Worm (Caenorhabditis elegans) whole organism, young adult: ENCODE results near the gene T04C9.2.

ENCODE experiments used
- C06A6.2 ChIP-seq: fragments of 200-800 bp; sonication (Bioruptor generic); conservative IDR thresholded peaks from 2 replicates; pipeline ENCODE4 v1.3.6; 2022; ENCODE audit warnings: missing genetic modification characterization, missing compliant biosample characterization
- C17E4.6 ChIP-seq: fragments of 200-800 bp; sonication (Bioruptor generic); IDR thresholded peaks from 2 replicates; pipeline ENCODE4 v1.3.6; 2022; ENCODE audit warnings: missing genetic modification reagents, missing genetic modification characterization, missing compliant biosample characterization
- D2030.7 ChIP-seq: fragments of 200-800 bp; sonication (Bioruptor generic); IDR thresholded peaks from 2 replicates; pipeline ENCODE4 v1.3.6; 2022; ENCODE audit warnings: missing genetic modification reagents, missing genetic modification characterization, missing compliant biosample characterization
- K11D2.4 ChIP-seq: fragments of 200-800 bp; sonication (Bioruptor generic); IDR thresholded peaks from 2 replicates; pipeline ENCODE4 v1.3.6; 2022; ENCODE audit warnings: missing genetic modification reagents, missing genetic modification characterization, missing compliant biosample characterization
- T07F8.4 ChIP-seq: sonication (generic microtip); optimal IDR thresholded peaks from 2 replicates; lab custom pipeline; 2016; ENCODE audit warnings: mild to moderate bottlenecking, missing genetic modification characterization, moderate library complexity, missing compliant biosample characterization
- ZK185.1 ChIP-seq: sonication (generic microtip); optimal IDR thresholded peaks from 2 replicates; lab custom pipeline; 2016; ENCODE audit warnings: mild to moderate bottlenecking, missing genetic modification characterization, missing compliant biosample characterization; ENCODE audit not compliant: poor library complexity, severe bottlenecking
- attf-5 ChIP-seq: fragments of 200-800 bp; sonication (Bioruptor generic); optimal IDR thresholded peaks from 2 replicates; lab custom pipeline; 2018; ENCODE audit warnings: mild to moderate bottlenecking, missing genetic modification characterization, missing compliant biosample characterization
- attf-6 ChIP-seq: fragments of 200-800 bp; sonication (Bioruptor generic); IDR thresholded peaks from 2 replicates; pipeline ENCODE4 v1.3.6; 2022; ENCODE audit warnings: missing genetic modification reagents, missing genetic modification characterization, missing compliant biosample characterization
- cebp-1 ChIP-seq, 2 experiments: fragments of 200-800 bp in 1 of 2; sonication (Bioruptor generic) in 1 of 2; sonication (generic microtip) in 1 of 2; IDR thresholded peaks in 1 of 2; optimal IDR thresholded peaks in 1 of 2; 2 replicates each; pipeline versions ENCODE4 v1.3.6 to Lab custom; 2017 to 2022; ENCODE audit warnings: missing compliant biosample characterization in 2 of 2, missing genetic modification characterization in 2 of 2, mild to moderate bottlenecking in 1 of 2, missing genetic modification reagents in 1 of 2, moderate library complexity in 1 of 2
- ceh-100 ChIP-seq: fragments of 200-800 bp; sonication (Bioruptor generic); IDR thresholded peaks from 2 replicates; pipeline ENCODE4 v1.3.6; 2022; ENCODE audit warnings: missing genetic modification reagents, missing genetic modification characterization, missing compliant biosample characterization
- chd-7 ChIP-seq: sonication (generic microtip); optimal IDR thresholded peaks from 2 replicates; lab custom pipeline; 2016; ENCODE audit warnings: mild to moderate bottlenecking, missing genetic modification characterization, moderate library complexity, missing compliant biosample characterization
- ets-4 ChIP-seq: fragments of 200-800 bp; sonication (Bioruptor generic); optimal IDR thresholded peaks from 2 replicates; lab custom pipeline; 2018; ENCODE audit warnings: mild to moderate bottlenecking, missing genetic modification characterization, missing compliant biosample characterization
- hmg-1.2 ChIP-seq: fragments of 200-800 bp; sonication (Bioruptor generic); IDR thresholded peaks from 2 replicates; pipeline ENCODE4 v1.3.6; 2022; ENCODE audit warnings: missing genetic modification reagents, missing genetic modification characterization, missing compliant biosample characterization
- hrde-1 ChIP-seq: sonication (generic microtip); optimal IDR thresholded peaks from 2 replicates; lab custom pipeline; 2016; ENCODE audit warnings: missing genetic modification characterization, mild to moderate bottlenecking, missing compliant biosample characterization, moderate library complexity, missing genotype, missing genetic modification reagents, borderline replicate concordance
- lag-1 ChIP-seq: fragments of 200-800 bp; sonication (Bioruptor generic); IDR thresholded peaks from 2 replicates; pipeline ENCODE4 v1.3.6; 2022; ENCODE audit warnings: missing genetic modification reagents, missing genetic modification characterization, missing compliant biosample characterization
- lin-26 ChIP-seq: fragments of 200-800 bp; sonication (Bioruptor generic); IDR thresholded peaks from 2 replicates; pipeline ENCODE4 v1.3.6; 2022; ENCODE audit warnings: missing genetic modification reagents, missing genetic modification characterization, missing compliant biosample characterization
- lin-54 ChIP-seq: fragments of 200-800 bp; sonication (Bioruptor generic); optimal IDR thresholded peaks from 2 replicates; lab custom pipeline; 2018; ENCODE audit warnings: mild to moderate bottlenecking, missing genetic modification characterization, missing compliant biosample characterization
- madf-3 ChIP-seq: fragments of 200-800 bp; sonication (Bioruptor generic); IDR thresholded peaks from 2 replicates; pipeline ENCODE4 v1.3.6; 2022; ENCODE audit warnings: missing genetic modification reagents, missing genetic modification characterization, missing compliant biosample characterization
- madf-6 ChIP-seq: fragments of 200-800 bp; sonication (Bioruptor generic); IDR thresholded peaks from 2 replicates; pipeline ENCODE4 v1.3.6; 2022; ENCODE audit warnings: missing genetic modification reagents, missing genetic modification characterization, missing compliant biosample characterization
- nfya-1 ChIP-seq: sonication (generic microtip); optimal IDR thresholded peaks from 2 replicates; lab custom pipeline; 2017; ENCODE audit warnings: antibody characterized with exemption, missing compliant biosample characterization, missing genetic modification characterization, borderline replicate concordance; ENCODE audit not compliant: insufficient read depth
- nhr-80 ChIP-seq: sonication (generic microtip); optimal IDR thresholded peaks from 2 replicates; lab custom pipeline; 2016; ENCODE audit warnings: missing genetic modification characterization, missing compliant biosample characterization
- snpc-1.3 ChIP-seq: sonication (generic microtip); optimal IDR thresholded peaks from 2 replicates; lab custom pipeline; 2017; ENCODE audit warnings: missing genetic modification characterization, mild to moderate bottlenecking, missing compliant biosample characterization, antibody characterized with exemption, moderate library complexity, missing genotype, missing genetic modification reagents; ENCODE audit not compliant: insufficient read depth
- tbp1 ChIP-seq: fragments of 200-800 bp; sonication (Bioruptor generic); optimal IDR thresholded peaks from 2 replicates; lab custom pipeline; 2018; ENCODE audit warnings: mild to moderate bottlenecking, missing genetic modification characterization, missing compliant biosample characterization
- tlf-1 ChIP-seq: fragments of 200-800 bp; sonication (Bioruptor generic); optimal IDR thresholded peaks from 2 replicates; lab custom pipeline; 2018; ENCODE audit warnings: mild to moderate bottlenecking, missing genetic modification characterization, missing compliant biosample characterization
- unc-130 ChIP-seq: sonication (generic microtip); optimal IDR thresholded peaks from 2 replicates; lab custom pipeline; 2016; ENCODE audit warnings: missing genetic modification reagents, missing genetic modification characterization, missing compliant biosample characterization
- zim-3 ChIP-seq: sonication (generic microtip); optimal IDR thresholded peaks from 2 replicates; lab custom pipeline; 2017; ENCODE audit warnings: mild to moderate bottlenecking, missing genetic modification characterization, moderate library complexity, missing compliant biosample characterization
- ztf-18 ChIP-seq: sonication (generic microtip); optimal IDR thresholded peaks from 2 replicates; lab custom pipeline; 2016; ENCODE audit warnings: missing genotype, mild to moderate bottlenecking, missing genetic modification characterization, missing compliant biosample characterization
- ztf-22 ChIP-seq: fragments of 200-800 bp; sonication (Bioruptor generic); optimal IDR thresholded peaks from 2 replicates; lab custom pipeline; 2018; ENCODE audit warnings: mild to moderate bottlenecking, missing genetic modification characterization, moderate library complexity, missing compliant biosample characterization

The T04C9.2 gene

DNA sequence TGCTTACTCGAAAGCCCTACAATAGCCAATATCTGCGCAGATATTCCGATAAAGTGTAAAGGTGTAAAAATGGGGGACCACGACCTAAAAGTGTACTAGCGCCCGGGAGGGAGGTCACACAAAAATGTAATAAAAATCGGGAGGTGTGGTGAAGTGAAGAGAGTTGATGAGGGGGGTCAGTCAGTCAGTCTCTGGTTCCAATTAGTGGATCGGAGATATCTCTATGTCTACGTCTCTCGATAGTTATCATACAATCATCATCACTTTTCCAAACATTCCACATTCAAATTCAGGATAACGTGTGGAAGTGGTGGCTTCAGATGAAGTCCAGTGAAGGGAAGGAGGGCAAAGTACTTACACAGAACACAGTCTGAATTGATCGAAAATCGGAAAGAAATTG lies 15.7 kb upstream of the T04C9.2 start (continued):
- no peak for TF ChIP-seq snpc-1.3 (tag; lab: Kevin White, UChicago)
- TF ChIP-seq unc-130 (GFP tag; lab: Kevin White, UChicago) = no peak
- TF ChIP-seq ztf-22 (GFP tag; lab: Kevin White, UChicago) = no peak

DNA sequence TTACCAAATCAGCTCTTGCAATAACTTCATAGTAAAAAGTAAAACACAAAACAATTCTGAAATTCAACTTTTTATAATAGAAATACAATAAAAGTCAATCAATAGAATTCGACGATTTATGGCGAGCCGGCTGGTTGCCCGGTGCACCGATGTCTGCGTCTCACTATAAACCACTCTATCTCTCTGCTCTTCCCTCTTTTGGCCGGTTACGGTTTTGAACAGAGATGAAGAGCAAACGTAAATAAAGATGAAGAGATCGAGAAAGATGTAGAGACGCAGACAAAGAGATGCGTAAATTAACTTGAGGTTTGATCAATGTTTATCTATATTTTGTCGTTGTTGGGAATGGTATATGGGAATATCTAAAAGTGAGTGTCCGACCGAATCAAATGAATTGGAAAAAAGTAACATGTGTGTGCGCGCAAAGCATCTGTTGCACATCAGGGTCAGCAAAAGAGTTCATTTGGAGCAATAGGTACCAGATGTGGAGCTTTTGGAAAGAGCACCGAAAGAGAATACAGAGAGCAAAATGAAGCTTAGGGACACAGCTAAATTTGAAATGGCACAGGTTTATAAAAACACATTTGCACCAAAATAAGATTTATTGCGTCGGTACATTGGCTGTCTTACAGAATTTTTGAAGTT lies 11.3 kb upstream of the T04C9.2 start:
- TF ChIP-seq lag-1 (GFP tag; lab: Robert Waterston, UW) (no peak), zim-3 (no peak), hmg-1.2 (GFP tag; lab: Robert Waterston, UW) (peak; percentile 66; the same call in 1 of the 2 replicates), lin-54 (no peak), C17E4.6 (GFP tag; lab: Robert Waterston, UW) (no peak)

DNA sequence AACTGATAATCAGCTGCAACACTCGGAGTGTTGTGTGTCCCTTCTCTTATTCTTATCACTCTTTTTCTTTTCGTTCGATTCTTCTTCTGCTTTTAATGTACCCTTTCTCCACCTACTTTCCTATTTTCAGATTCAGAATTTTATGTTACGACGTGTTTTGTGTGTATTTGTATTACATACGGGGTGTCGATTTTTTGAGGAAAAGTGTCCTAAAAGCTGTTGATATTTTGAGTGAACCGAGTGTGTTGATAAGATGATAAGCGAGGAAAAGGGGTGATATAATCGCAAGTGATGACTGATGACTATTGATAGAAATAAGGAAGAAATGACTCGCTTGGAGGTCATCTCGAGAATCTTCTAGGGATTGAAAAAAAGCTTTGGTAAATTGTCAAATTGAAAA lies 10.3 kb upstream of the T04C9.2 start:
- no peak for TF ChIP-seq cebp-1 (GFP tag; IDR thresholded peaks at IDR 0.05; lab: Robert Waterston, UW)
- TF ChIP-seq cebp-1 (tag; optimal IDR thresholded peaks at IDR 0.05; lab: Kevin White, UChicago) = peak; percentile 41
- TF ChIP-seq ets-4 = peak; percentile 38
- TF ChIP-seq K11D2.4 (GFP tag; lab: Robert Waterston, UW) = no peak
- peak; percentile 83 for TF ChIP-seq nhr-80 (tag; lab: Kevin White, UChicago)

DNA sequence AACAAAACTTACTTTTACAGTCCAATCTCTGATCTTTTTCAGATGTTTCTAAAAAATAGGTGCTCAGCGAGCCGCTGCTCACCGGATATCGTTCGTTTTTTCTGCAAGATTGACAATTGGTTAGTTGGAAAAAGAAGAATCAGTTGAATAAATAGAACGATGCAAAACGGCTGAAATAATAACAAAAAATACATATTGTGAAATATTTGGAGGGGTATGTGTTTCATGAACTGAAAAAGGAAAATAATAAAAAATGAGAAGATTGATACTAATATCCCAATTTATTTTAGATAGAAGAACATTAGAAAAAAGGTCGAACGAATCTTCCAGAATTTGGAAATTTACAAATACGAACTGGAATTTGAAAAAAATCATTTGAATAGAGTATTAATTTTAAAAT lies 9.7 kb upstream of the T04C9.2 start, which contains the start of gene frm-2:
Gene frm-2, minus strand, starts transcription at position 101 of the 400 bp plus-strand sequence.
- TF ChIP-seq ceh-100 (GFP tag; lab: Robert Waterston, UW) = no peak
- TF ChIP-seq hrde-1 (tag; lab: Kevin White, UChicago) = no peak
- no peak for TF ChIP-seq lin-26 (GFP tag; lab: Robert Waterston, UW)
- no peak for TF ChIP-seq tbp1 (GFP tag; lab: Kevin White, UChicago)
- TF ChIP-seq D2030.7 (GFP tag; lab: Robert Waterston, UW) = no peak
- no peak for TF ChIP-seq chd-7 (tag; lab: Kevin White, UChicago)
- TF ChIP-seq ztf-18 (tag; lab: Kevin White, UChicago) = no peak
- no peak for TF ChIP-seq T07F8.4 (tag; lab: Kevin White, UChicago)
- TF ChIP-seq attf-5 (GFP tag; lab: Kevin White, UChicago) = no peak
- no peak for TF ChIP-seq snpc-1.3 (tag; lab: Kevin White, UChicago)
- no peak for TF ChIP-seq hmg-1.2 (GFP tag; lab: Robert Waterston, UW)
- no peak for TF ChIP-seq attf-6
- no peak for TF ChIP-seq tlf-1
- TF ChIP-seq ZK185.1 (tag; lab: Kevin White, UChicago) = no peak
- TF ChIP-seq nfya-1 (tag; lab: Kevin White, UChicago) = no peak
- TF ChIP-seq cebp-1 (GFP tag; IDR thresholded peaks at IDR 0.05; lab: Robert Waterston, UW) = no peak
- TF ChIP-seq cebp-1 (tag; optimal IDR thresholded peaks at IDR 0.05; lab: Kevin White, UChicago) = no peak
- no peak for TF ChIP-seq madf-3 (GFP tag; lab: Robert Waterston, UW)
- TF ChIP-seq C06A6.2 = no peak
- TF ChIP-seq lag-1 (GFP tag; lab: Robert Waterston, UW) = no peak
- TF ChIP-seq, all 124 proteins: peak for 0

DNA sequence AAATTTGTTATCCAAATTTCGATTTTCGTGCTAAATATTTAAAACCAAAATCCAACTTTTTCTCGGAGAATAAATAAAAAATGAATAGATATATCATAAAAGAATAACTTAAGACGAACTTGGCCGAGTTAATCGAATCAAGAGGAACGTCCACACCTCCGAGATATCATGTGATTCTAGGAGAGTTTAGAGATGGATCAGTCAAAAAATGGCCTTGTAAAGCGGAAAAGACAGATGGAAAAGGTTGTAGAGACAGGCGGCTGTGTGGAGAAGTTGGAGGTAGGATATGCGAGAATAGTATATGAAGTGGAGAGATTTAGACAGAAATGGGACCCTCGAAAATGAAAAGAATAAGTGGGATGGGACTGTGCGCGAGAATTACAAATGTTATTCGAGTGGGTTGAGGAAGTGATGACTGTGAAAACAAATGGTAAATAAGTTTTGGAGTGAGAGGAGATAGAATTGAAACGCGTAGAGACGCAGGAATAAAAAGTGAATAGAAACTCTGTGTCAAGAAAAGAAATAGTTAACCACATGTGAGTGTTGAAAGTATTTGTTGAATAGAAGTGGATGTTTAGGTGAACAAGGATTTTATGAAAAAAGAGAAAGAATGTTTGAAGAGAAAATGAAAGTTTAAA lies 8.8 kb upstream of the T04C9.2 start:
- peak; percentile 63; the same call in 1 of the 2 replicates for TF ChIP-seq hmg-1.2 (GFP tag; lab: Robert Waterston, UW)
- TF ChIP-seq madf-6 = no peak
- TF ChIP-seq, all 124 proteins: peak for 1
